Worm (Caenorhabditis elegans) whole organism, late embryonic: ENCODE measurements around the gene srv-12.

ENCODE experiments used
- ama-1 ChIP-seq: fragments of 150-350 bp; optimal IDR thresholded peaks from 2 replicates; lab custom pipeline; 2014
- nhr-11 ChIP-seq: fragments of 150-350 bp; optimal IDR thresholded peaks from 2 replicates; lab custom pipeline; 2014; ENCODE audit warnings: missing biosample characterization, missing genetic modification characterization
- tbx-2 ChIP-seq: sonication (generic microtip); optimal IDR thresholded peaks from 2 replicates; lab custom pipeline; 2016; ENCODE audit warnings: missing genetic modification characterization, missing compliant biosample characterization
- unc-3 ChIP-seq, 2 experiments: fragments of 200-800 bp in 1 of 2; sonication (Bioruptor generic) in 1 of 2; sonication (generic microtip) in 1 of 2; conservative IDR thresholded peaks in 1 of 2; optimal IDR thresholded peaks in 1 of 2; 2 replicates each; pipeline versions ENCODE4 v1.3.6 to Lab custom; 2016 to 2022; ENCODE audit warnings: missing compliant biosample characterization in 2 of 2, missing genetic modification characterization in 2 of 2, missing genetic modification reagents in 1 of 2
- unc-86 ChIP-seq: sonication (generic microtip); optimal IDR thresholded peaks from 2 replicates; lab custom pipeline; 2016; ENCODE audit warnings: missing genetic modification characterization, missing compliant biosample characterization

ce11 chrIV:10065159-10065558 lies 11.7 kb upstream of the srv-12 start:
- no peak for TF ChIP-seq ama-1
- TF ChIP-seq tbx-2 (tag; lab: Kevin White, UChicago) = no peak
- no peak for TF ChIP-seq unc-3 (GFP tag; conservative IDR thresholded peaks at IDR 0.05; lab: Robert Waterston, UW)
- no peak for TF ChIP-seq unc-3 (tag; optimal IDR thresholded peaks at IDR 0.05; lab: Kevin White, UChicago)
- TF ChIP-seq unc-86 = no peak
- TF ChIP-seq nhr-11 (tag; lab: Kevin White, UChicago) = no peak
